Worm (Caenorhabditis elegans) whole organism, midembryonic: Measurements from ENCODE around the gene cox-16.

Experiments
- T22C8.4 ChIP-seq: fragments of 200-800 bp; sonication (Bioruptor generic); IDR thresholded peaks from 2 replicates; pipeline ENCODE4 v1.3.6; 2022; ENCODE audit warnings: missing genetic modification characterization, missing compliant biosample characterization
- cog-1 ChIP-seq: sonication (generic microtip); optimal IDR thresholded peaks from 2 replicates; lab custom pipeline; 2016; ENCODE audit warnings: missing genetic modification characterization, missing compliant biosample characterization
- flt-1 ChIP-seq: fragments of 200-800 bp; sonication (Bioruptor generic); IDR thresholded peaks from 2 replicates; pipeline ENCODE4 v1.3.6; 2022; ENCODE audit warnings: missing genetic modification characterization, missing compliant biosample characterization
- tab-1 ChIP-seq: fragments of 200-800 bp; sonication (Bioruptor generic); IDR thresholded peaks from 2 replicates; pipeline ENCODE4 v1.3.6; 2022; ENCODE audit warnings: missing genetic modification characterization, missing compliant biosample characterization

DNA sequence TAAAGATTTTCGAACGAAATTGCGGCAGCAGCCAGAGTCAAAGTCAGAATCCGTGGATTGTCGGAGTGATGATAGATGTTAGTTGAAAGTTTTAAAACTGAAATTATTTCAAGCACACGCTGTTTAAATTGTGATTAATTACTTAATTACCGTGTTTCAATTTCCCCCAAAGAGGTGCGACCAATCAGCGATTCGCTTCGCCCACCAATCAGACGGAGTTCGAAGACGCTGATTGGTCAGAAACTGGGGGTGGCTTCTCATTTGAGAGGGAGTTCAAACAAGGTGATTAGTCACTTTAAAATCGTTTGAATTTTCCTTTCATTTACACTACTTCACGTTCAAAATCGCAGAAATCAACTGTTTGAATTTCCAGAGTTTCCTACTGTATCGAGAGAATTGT is 36.6 kb downstream of the cox-16 start:
- no peak for TF ChIP-seq cog-1
- no peak for TF ChIP-seq flt-1 (GFP tag; lab: Robert Waterston, UW)
- TF ChIP-seq T22C8.4 (GFP tag; lab: Robert Waterston, UW) = no peak
- TF ChIP-seq tab-1 (GFP tag; lab: Robert Waterston, UW) = no peak
